Worm (Caenorhabditis elegans) whole organism, midembryonic: ENCODE measurements around the gene C31B8.12.

ENCODE experiments used
- klf-2 ChIP-seq: fragments of 200-800 bp; sonication (Bioruptor generic); conservative IDR thresholded peaks from 2 replicates; pipeline ENCODE4 v1.3.6; 2022; ENCODE audit warnings: missing genetic modification reagents, missing genetic modification characterization, missing compliant biosample characterization
- ztf-23 ChIP-seq: fragments of 200-800 bp; sonication (Bioruptor generic); IDR thresholded peaks from 2 replicates; pipeline ENCODE4 v1.3.6; 2022; ENCODE audit warnings: missing genetic modification reagents, missing genetic modification characterization, missing compliant biosample characterization

DNA sequence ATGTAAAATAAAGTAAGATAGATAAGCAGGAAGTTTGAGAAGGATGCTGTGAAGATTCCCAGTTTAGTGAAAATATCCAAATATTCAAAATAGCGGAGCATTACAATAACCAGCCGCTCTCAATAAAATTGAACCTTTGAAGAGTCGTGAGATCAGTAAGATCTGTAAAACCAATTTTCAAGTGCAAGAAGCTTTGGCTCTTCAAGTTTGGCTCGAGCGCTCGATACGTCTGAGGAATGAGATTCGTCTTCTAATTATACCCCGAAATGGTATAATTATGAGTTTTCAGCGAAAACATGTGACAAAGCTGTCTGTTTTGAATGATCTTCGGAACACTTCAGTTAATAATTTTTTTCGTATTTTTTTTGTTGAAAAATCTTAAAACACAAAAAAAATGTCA is 27.6 kb downstream of the C31B8.12 start, which contains the start of gene str-46:
- TF ChIP-seq klf-2 (GFP tag; lab: Robert Waterston, UW) (no peak), ztf-23 (GFP tag; lab: Robert Waterston, UW) (no peak)
